Fruit fly (Drosophila melanogaster): ENCODE results near the gene CG10570.

- TF ChIP-seq psq (optimal IDR thresholded peaks at IDR 0.05) (no peak), insv (optimal IDR thresholded peaks at IDR 0.05) (no peak), Sin3A (optimal IDR thresholded peaks at IDR 0.05) (no peak), h (optimal IDR thresholded peaks at IDR 0.05) (no peak)
Observed at dm6 chr2L:18783357-18784040, 27.6 kb downstream of the CG10570 start.

All from Kc167 (cell line).